Worm (Caenorhabditis elegans) whole organism, L1 larva: ENCODE results near the gene hsp-12.6.

Source experiments
- aly-2 ChIP-seq: fragments of 150-350 bp; optimal IDR thresholded peaks from 2 replicates; lab custom pipeline; 2014; ENCODE audit warnings: missing biosample characterization, missing genetic modification characterization
- efl-3 ChIP-seq: fragments of 200-800 bp; sonication (Bioruptor generic); optimal IDR thresholded peaks from 2 replicates; lab custom pipeline; 2018; ENCODE audit warnings: mild to moderate bottlenecking, missing genetic modification characterization, missing compliant biosample characterization
- elt-2 ChIP-seq: sonication (generic microtip); optimal IDR thresholded peaks from 2 replicates; lab custom pipeline; 2016; ENCODE audit warnings: missing genetic modification characterization, mild to moderate bottlenecking, inconsistent platforms, missing compliant biosample characterization, missing genetic modification reagents
- irx-1 ChIP-seq: sonication (generic microtip); optimal IDR thresholded peaks from 2 replicates; lab custom pipeline; 2016; ENCODE audit warnings: missing genetic modification characterization, missing compliant biosample characterization
- lin-15B ChIP-seq: fragments of 150-350 bp; sonication (generic microtip); optimal IDR thresholded peaks from 3 replicates; lab custom pipeline; 2014; ENCODE audit warnings: missing biosample characterization, missing genetic modification characterization
- mep-1 ChIP-seq: fragments of 150-350 bp; optimal IDR thresholded peaks from 2 replicates; lab custom pipeline; 2014; ENCODE audit warnings: missing biosample characterization, missing genetic modification characterization
- nhr-12 ChIP-seq: sonication (generic microtip); optimal IDR thresholded peaks from 2 replicates; lab custom pipeline; 2017; ENCODE audit warnings: missing biosample characterization, missing genetic modification characterization
- skn-1 ChIP-seq: fragments of 150-350 bp; optimal IDR thresholded peaks from 2 replicates; lab custom pipeline; 2014; ENCODE audit warnings: missing biosample characterization, missing genetic modification characterization

- TF ChIP-seq skn-1 (tag; lab: Kevin White, UChicago): no peak
- TF ChIP-seq aly-2 (tag; lab: Kevin White, UChicago): no peak
- no peak for TF ChIP-seq mep-1 (tag; lab: Kevin White, UChicago)
- TF ChIP-seq nhr-12 (tag; lab: Kevin White, UChicago): no peak
- TF ChIP-seq lin-15B (tag; lab: Kevin White, UChicago): no peak
- TF ChIP-seq efl-3 (GFP tag; lab: Kevin White, UChicago): no peak
- TF ChIP-seq elt-2 (tag; lab: Kevin White, UChicago): no peak
- no peak for TF ChIP-seq irx-1
Measured at ce11 chrIV:9445407-9445806, 1.6 kb downstream of the hsp-12.6 start, which contains the start of gene hsp-12.3.
